Worm (Caenorhabditis elegans) whole organism, early embryonic: ENCODE measurements around the gene K10B4.3.

ENCODE experiments used
- aly-1 ChIP-seq: sonication (generic microtip); optimal IDR thresholded peaks from 2 replicates; lab custom pipeline; 2016; ENCODE audit warnings: missing genetic modification characterization, missing compliant biosample characterization
- ama-1 ChIP-seq: fragments of 150-350 bp; optimal IDR thresholded peaks from 2 replicates; lab custom pipeline; 2014
- flt-1 ChIP-seq: fragments of 200-800 bp; sonication (Bioruptor generic); IDR thresholded peaks from 2 replicates; pipeline ENCODE4 v1.3.6; 2022; ENCODE audit warnings: missing genetic modification characterization, missing compliant biosample characterization
- hmg-4 ChIP-seq: fragments of 200-800 bp; sonication (Bioruptor generic); optimal IDR thresholded peaks from 2 replicates; lab custom pipeline; 2018; ENCODE audit warnings: mild to moderate bottlenecking, missing genetic modification characterization, missing compliant biosample characterization
- scrt-1 ChIP-seq: fragments of 200-800 bp; sonication (Bioruptor generic); IDR thresholded peaks from 2 replicates; pipeline ENCODE4 v1.3.6; 2022; ENCODE audit warnings: missing genetic modification characterization, missing compliant biosample characterization
- tbx-11 ChIP-seq: fragments of 200-800 bp; sonication (Bioruptor generic); IDR thresholded peaks from 2 replicates; pipeline ENCODE4 v1.3.6; 2022; ENCODE audit warnings: missing genetic modification characterization, missing compliant biosample characterization

- TF ChIP-seq tbx-11 (GFP tag; lab: Robert Waterston, UW) = no peak
- TF ChIP-seq ama-1 (lab: Kevin White, UChicago) = no peak
- no peak for TF ChIP-seq flt-1 (GFP tag; lab: Robert Waterston, UW)
- no peak for TF ChIP-seq scrt-1
- TF ChIP-seq hmg-4 = no peak
- no peak for TF ChIP-seq aly-1
These were observed 33.1 kb downstream of the K10B4.3 start for ce11 chrII:87937-88336.
